Worm (Caenorhabditis elegans): Measurements from ENCODE around the gene dnj-8.
"Not testable (repeated sequence)": the region's sequence is repeated elsewhere in the genome, so short reads cannot be mapped to it uniquely, and the experiment has no call there.

The dnj-8 gene

DNA sequence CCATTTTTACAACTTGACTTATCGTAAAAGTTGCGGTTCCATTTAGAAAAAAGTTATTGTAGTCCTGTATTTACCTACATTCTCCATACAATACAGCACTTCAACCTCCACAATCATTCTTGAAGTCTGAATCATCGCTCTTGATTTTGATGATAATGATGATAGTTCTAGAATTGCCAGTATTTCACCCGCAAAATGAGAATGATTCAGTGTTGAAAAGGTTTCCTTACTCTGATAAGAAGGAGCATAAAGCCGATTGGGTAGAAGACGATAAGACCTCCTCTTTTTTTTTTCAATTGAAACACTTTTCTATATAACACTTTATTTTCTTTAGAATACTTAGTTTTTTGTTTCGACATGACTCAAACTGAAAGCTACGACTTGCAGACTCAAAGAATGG is 32.9 kb upstream of the dnj-8 start, which contains the start of gene T19D12.4:
T19D12.4 (plus strand) TSS at position 295 of the 400 bp plus-strand sequence.
- TF ChIP-seq pes-1 (GFP tag; IDR thresholded peaks at IDR 0.05) (no peak), hmg-4 (GFP tag; optimal IDR thresholded peaks at IDR 0.05) (no peak), ama-1 (optimal IDR thresholded peaks at IDR 0.05) (no peak), F13C5.2 (tag; optimal IDR thresholded peaks at IDR 0.05) (no peak), B0310.2 (tag; optimal IDR thresholded peaks at IDR 0.05) (no peak), ceh-36 (tag; optimal IDR thresholded peaks at IDR 0.05) (no peak)

DNA sequence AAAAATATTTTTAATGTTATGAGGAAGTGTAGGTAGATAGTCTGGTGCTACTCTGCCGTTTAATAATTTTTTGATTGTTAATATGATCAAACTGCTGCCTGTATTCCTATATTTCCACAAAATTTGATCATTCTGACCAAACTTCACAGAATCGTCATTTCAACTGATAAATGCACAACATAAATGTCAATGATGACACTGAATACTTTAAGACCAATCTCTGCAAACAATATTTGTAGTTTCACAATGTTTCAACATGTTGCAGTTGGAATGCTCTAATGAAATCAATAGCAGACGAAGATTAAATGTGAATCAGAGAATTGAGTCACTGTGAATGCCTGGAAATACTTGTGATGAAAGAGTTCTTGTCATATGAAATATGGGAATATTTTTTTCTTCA is 31.9 kb upstream of the dnj-8 start:
- TF ChIP-seq ama-1 (optimal IDR thresholded peaks at IDR 0.05) (no peak), ceh-36 (tag; optimal IDR thresholded peaks at IDR 0.05) (no peak), pes-1 (GFP tag; IDR thresholded peaks at IDR 0.05) (no peak), ets-7 (tag; optimal IDR thresholded peaks at IDR 0.05) (no peak), tbx-37 (GFP tag; conservative IDR thresholded peaks at IDR 0.05) (no peak), B0310.2 (tag; optimal IDR thresholded peaks at IDR 0.05) (no peak), flt-1 (GFP tag; IDR thresholded peaks at IDR 0.05) (no peak), sea-1 (GFP tag; conservative IDR thresholded peaks at IDR 0.05) (no peak), hnd-1 (tag; optimal IDR thresholded peaks at IDR 0.05) (no peak), hmbx-1 (tag; optimal IDR thresholded peaks at IDR 0.05) (no peak), tra-4 (tag; optimal IDR thresholded peaks at IDR 0.05) (no peak), tbx-11 (GFP tag; IDR thresholded peaks at IDR 0.05) (no peak), hmg-4 (GFP tag; optimal IDR thresholded peaks at IDR 0.05) (no peak), scrt-1 (GFP tag; IDR thresholded peaks at IDR 0.05) (no peak), F13C5.2 (tag; optimal IDR thresholded peaks at IDR 0.05) (no peak), aly-1 (tag; optimal IDR thresholded peaks at IDR 0.05) (no peak), ceh-13 (GFP tag; optimal IDR thresholded peaks at IDR 0.05) (no peak)

DNA sequence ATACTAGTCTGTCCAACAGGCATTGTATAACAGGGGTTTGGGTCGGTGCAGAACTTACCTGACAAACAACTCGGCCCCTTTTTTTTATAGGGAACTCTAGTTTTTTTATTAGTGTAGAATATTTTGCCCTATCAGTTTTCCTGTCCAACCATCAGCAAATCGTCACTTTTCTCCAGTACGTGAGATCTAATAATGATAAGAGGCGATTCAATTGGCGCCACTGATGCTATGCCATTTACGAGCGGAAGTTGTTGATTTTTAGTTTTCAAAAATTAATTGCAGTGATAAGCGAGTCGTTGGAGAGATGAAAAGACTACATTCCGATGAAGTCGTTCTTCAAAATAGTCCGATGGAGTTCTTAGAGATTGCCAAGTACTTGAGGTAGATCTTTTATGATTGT is 30.5 kb upstream of the dnj-8 start:
- TF ChIP-seq F13C5.2 (tag; optimal IDR thresholded peaks at IDR 0.05) = no peak

DNA sequence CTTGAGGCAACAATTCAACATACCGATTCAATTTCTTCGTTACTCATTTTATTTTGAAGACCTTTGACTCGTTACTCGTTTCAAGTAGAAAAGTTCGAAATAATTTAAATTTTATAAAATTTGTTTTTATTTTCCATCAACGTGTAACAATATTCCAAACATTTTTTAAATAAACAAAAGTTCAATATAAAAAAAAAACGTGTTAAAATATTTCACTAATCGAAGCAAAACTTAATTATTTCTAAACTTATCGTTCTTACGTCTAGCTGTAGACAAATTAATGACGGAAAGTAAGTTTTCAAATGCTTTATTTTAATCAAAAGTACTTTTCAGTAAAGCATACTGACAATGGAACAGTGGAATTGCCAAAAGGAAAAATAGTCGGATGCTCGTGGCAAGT is 29.3 kb upstream of the dnj-8 start, which contains the start of the genes F54H5.5 and F54H5.2:
F54H5.5 (minus strand) TSS at position 101 of the 400 bp plus-strand sequence.
F54H5.2 (plus strand) TSS at position 303 of the 400 bp plus-strand sequence.
- not testable (repeated sequence) for TF ChIP-seq ama-1 (optimal IDR thresholded peaks at IDR 0.05); aly-1 (tag; optimal IDR thresholded peaks at IDR 0.05); sea-1 (GFP tag; conservative IDR thresholded peaks at IDR 0.05)

DNA sequence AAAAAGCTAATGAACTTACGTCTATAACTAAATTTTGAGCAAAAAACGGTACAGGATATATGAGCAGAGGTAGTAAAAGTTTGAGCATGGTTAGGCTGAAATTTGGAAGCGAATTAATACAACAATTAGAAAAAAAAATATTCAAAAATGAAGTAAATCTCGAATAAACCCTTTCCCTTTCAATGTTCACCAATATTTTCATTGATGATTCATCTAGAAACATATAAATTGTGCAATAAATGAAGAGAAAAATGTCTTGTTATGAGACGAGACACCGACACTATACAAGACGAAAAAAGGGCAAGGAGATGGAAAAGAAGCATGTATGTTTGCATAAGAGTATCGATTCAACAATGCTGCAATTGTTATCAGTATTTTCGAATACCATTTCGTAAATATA is 27.4 kb upstream of the dnj-8 start, which contains the start of gene F54H5.14:
F54H5.14 (minus strand) TSS at position 101 of the 400 bp plus-strand sequence.
- TF ChIP-seq F13C5.2 (tag; optimal IDR thresholded peaks at IDR 0.05) = no peak
- TF ChIP-seq ets-7 (tag; optimal IDR thresholded peaks at IDR 0.05) = no peak
- no peak for TF ChIP-seq pes-1 (GFP tag; IDR thresholded peaks at IDR 0.05)
- TF ChIP-seq tra-4 (tag; optimal IDR thresholded peaks at IDR 0.05) = no peak
- no peak for TF ChIP-seq tbx-11 (GFP tag; IDR thresholded peaks at IDR 0.05)
- TF ChIP-seq hnd-1 (tag; optimal IDR thresholded peaks at IDR 0.05) = no peak
- no peak for TF ChIP-seq ceh-13 (GFP tag; optimal IDR thresholded peaks at IDR 0.05)
- no peak for TF ChIP-seq hmbx-1 (tag; optimal IDR thresholded peaks at IDR 0.05)
- no peak for TF ChIP-seq sea-1 (GFP tag; conservative IDR thresholded peaks at IDR 0.05)
- TF ChIP-seq hmg-4 (GFP tag; optimal IDR thresholded peaks at IDR 0.05) = no peak
- no peak for TF ChIP-seq tbx-37 (GFP tag; conservative IDR thresholded peaks at IDR 0.05)
- TF ChIP-seq B0310.2 (tag; optimal IDR thresholded peaks at IDR 0.05) = no peak
- TF ChIP-seq flt-1 (GFP tag; IDR thresholded peaks at IDR 0.05) = no peak

DNA sequence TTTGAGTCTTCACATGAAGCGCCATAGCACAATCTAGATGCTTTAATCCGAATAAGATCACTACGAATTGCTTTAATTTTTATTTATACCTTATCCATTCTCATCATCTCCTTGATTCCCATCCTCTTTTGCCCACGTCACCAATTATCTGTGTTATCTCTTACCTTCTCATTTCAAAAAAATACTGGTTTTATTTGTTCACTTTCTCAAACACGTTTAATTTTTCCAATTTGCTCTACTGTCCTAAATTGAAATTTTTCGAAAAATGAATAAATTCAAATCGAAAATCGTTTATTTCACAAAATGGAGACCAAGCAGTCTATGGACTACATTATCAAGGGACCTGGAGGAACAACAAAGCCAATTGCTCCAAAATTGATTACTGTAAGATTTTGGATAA is 24.0 kb upstream of the dnj-8 start, which contains the start of gene F54H5.3:
F54H5.3 (plus strand) TSS at position 301 of the 400 bp plus-strand sequence.
- TF ChIP-seq sea-1 (GFP tag; conservative IDR thresholded peaks at IDR 0.05) = no peak
- no peak for TF ChIP-seq hnd-1 (tag; optimal IDR thresholded peaks at IDR 0.05)
- no peak for TF ChIP-seq aly-1 (tag; optimal IDR thresholded peaks at IDR 0.05)
- TF ChIP-seq ets-7 (tag; optimal IDR thresholded peaks at IDR 0.05) = no peak
- TF ChIP-seq ceh-36 (tag; optimal IDR thresholded peaks at IDR 0.05) = no peak
- no peak for TF ChIP-seq pes-1 (GFP tag; IDR thresholded peaks at IDR 0.05)
- TF ChIP-seq hmbx-1 (tag; optimal IDR thresholded peaks at IDR 0.05) = no peak
- no peak for TF ChIP-seq tra-4 (tag; optimal IDR thresholded peaks at IDR 0.05)
- no peak for TF ChIP-seq ama-1 (optimal IDR thresholded peaks at IDR 0.05)
- TF ChIP-seq ceh-13 (GFP tag; optimal IDR thresholded peaks at IDR 0.05) = no peak
- no peak for TF ChIP-seq scrt-1 (GFP tag; IDR thresholded peaks at IDR 0.05)
- no peak for TF ChIP-seq B0310.2 (tag; optimal IDR thresholded peaks at IDR 0.05)
- TF ChIP-seq tbx-11 (GFP tag; IDR thresholded peaks at IDR 0.05) = no peak
- no peak for TF ChIP-seq F13C5.2 (tag; optimal IDR thresholded peaks at IDR 0.05)
- TF ChIP-seq tbx-37 (GFP tag; conservative IDR thresholded peaks at IDR 0.05) = no peak
- TF ChIP-seq flt-1 (GFP tag; IDR thresholded peaks at IDR 0.05) = no peak

DNA sequence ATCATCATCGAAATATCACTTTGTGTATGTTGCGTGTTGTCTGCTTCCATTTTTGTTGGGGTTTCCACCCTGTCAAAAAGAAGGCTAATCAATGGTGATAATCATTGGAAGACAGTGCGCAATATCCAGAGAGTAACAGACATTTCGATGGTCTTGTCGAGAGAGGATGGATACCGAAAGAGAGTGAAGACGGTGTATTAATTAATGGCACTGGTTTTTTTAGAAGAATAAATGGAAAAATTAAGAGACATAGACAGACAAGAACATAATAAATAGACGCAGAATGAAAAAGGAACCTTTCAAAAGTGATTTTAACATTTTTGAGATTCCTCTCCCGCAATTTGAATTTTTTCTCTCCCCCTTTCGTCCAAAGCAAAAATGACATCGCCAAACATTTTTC is 21.1 kb upstream of the dnj-8 start:
- no peak for TF ChIP-seq hmbx-1 (tag; optimal IDR thresholded peaks at IDR 0.05)
- TF ChIP-seq pes-1 (GFP tag; IDR thresholded peaks at IDR 0.05) = no peak
- no peak for TF ChIP-seq ceh-36 (tag; optimal IDR thresholded peaks at IDR 0.05)

DNA sequence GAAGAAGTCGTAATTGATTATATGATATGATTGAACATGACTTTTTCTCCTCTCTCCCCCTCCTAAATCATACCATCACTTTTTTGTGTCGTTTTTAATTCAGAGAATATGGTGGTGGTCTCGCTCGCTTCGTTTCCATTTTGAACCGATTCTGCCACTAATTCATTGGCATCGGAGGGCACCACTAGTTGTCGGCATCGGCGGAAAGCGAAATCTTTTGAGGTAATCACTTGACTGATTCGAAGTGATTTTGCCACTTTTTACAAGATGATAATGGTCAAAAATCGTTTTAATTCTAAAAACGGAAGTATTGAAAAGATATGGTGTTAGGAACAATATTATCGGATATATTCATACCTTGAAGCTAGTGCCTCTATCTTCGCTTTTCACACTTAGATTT is 18.9 kb upstream of the dnj-8 start, which contains the start of gene klf-3:
klf-3 (plus strand) TSS at position 109 of the 400 bp plus-strand sequence.
- TF ChIP-seq scrt-1 (GFP tag; IDR thresholded peaks at IDR 0.05) (no peak), tbx-37 (GFP tag; conservative IDR thresholded peaks at IDR 0.05) (no peak), tra-4 (tag; optimal IDR thresholded peaks at IDR 0.05) (no peak), hmbx-1 (tag; optimal IDR thresholded peaks at IDR 0.05) (no peak), pes-1 (GFP tag; IDR thresholded peaks at IDR 0.05) (no peak), ceh-13 (GFP tag; optimal IDR thresholded peaks at IDR 0.05) (no peak), flt-1 (GFP tag; IDR thresholded peaks at IDR 0.05) (no peak), F13C5.2 (tag; optimal IDR thresholded peaks at IDR 0.05) (no peak), ceh-36 (tag; optimal IDR thresholded peaks at IDR 0.05) (no peak), B0310.2 (tag; optimal IDR thresholded peaks at IDR 0.05) (no peak), hnd-1 (tag; optimal IDR thresholded peaks at IDR 0.05) (no peak), ets-7 (tag; optimal IDR thresholded peaks at IDR 0.05) (no peak)
